Fruit fly (Drosophila melanogaster) whole organism, embryonic: Measurements from ENCODE around the gene Ask1.

Experiments
- Adf1 ChIP-seq: fragments of 200-800 bp; sonication (Bioruptor generic); IDR thresholded peaks from 2 replicates; pipeline ENCODE4 v1.3.6; 2022; ENCODE audit warnings: missing biosample characterization, missing genetic modification characterization
- Asciz ChIP-seq: fragments of 200-800 bp; sonication (Bioruptor generic); optimal IDR thresholded peaks from 2 replicates; lab custom pipeline; 2017; ENCODE audit warnings: missing biosample characterization, mild to moderate bottlenecking, missing genetic modification characterization, missing genetic modification reagents
- Atf-2 ChIP-seq: fragments of 200-800 bp; sonication (Bioruptor generic); optimal IDR thresholded peaks from 2 replicates; lab custom pipeline; 2016; ENCODE audit warnings: missing biosample characterization, missing genetic modification characterization
- CG12299 ChIP-seq: fragments of 200-800 bp; sonication (Bioruptor generic); optimal IDR thresholded peaks from 2 replicates; lab custom pipeline; 2018; ENCODE audit warnings: missing biosample characterization, mild to moderate bottlenecking, missing genetic modification characterization
- CG12942 ChIP-seq: fragments of 200-800 bp; sonication (Bioruptor generic); optimal IDR thresholded peaks from 3 replicates; lab custom pipeline; 2016; ENCODE audit warnings: missing biosample characterization, missing genetic modification characterization
- CG13123 ChIP-seq: fragments of 200-800 bp; sonication (Bioruptor generic); optimal IDR thresholded peaks from 2 replicates; lab custom pipeline; 2016; ENCODE audit warnings: missing biosample characterization, missing genetic modification characterization
- CG13775 ChIP-seq: fragments of 200-800 bp; sonication (Bioruptor generic); optimal IDR thresholded peaks from 3 replicates; lab custom pipeline; 2017; ENCODE audit warnings: missing biosample characterization, mild to moderate bottlenecking, missing genetic modification characterization
- CG15601 ChIP-seq: fragments of 200-800 bp; sonication (Bioruptor generic); optimal IDR thresholded peaks from 3 replicates; lab custom pipeline; 2019; ENCODE audit warnings: missing biosample characterization, mild to moderate bottlenecking, missing genetic modification characterization, moderate library complexity
- CG1647 ChIP-seq: fragments of 200-800 bp; sonication (Bioruptor generic); optimal IDR thresholded peaks from 3 replicates; lab custom pipeline; 2016; ENCODE audit warnings: missing biosample characterization, missing genetic modification characterization
- CG17612 ChIP-seq: fragments of 200-800 bp; sonication (Bioruptor generic); IDR thresholded peaks from 2 replicates; pipeline ENCODE4 v1.3.6; 2022; ENCODE audit warnings: missing biosample characterization, missing genetic modification characterization
- CG17829 ChIP-seq: fragments of 200-800 bp; optimal IDR thresholded peaks from 2 replicates; lab custom pipeline; 2019; ENCODE audit warnings: missing biosample characterization, mild to moderate bottlenecking, missing genetic modification characterization, moderate library complexity
- CG2129 ChIP-seq: fragments of 200-800 bp; sonication (Bioruptor generic); IDR thresholded peaks from 2 replicates; pipeline ENCODE4 v1.3.6; 2022; ENCODE audit warnings: missing biosample characterization, missing genetic modification characterization; ENCODE audit not compliant: partially characterized antibody
- CG30020 ChIP-seq: fragments of 200-800 bp; optimal IDR thresholded peaks from 2 replicates; lab custom pipeline; 2019; ENCODE audit warnings: missing biosample characterization, mild to moderate bottlenecking, missing genetic modification characterization, moderate library complexity
- CG30403 ChIP-seq: fragments of 200-800 bp; sonication (Bioruptor generic); optimal IDR thresholded peaks from 3 replicates; lab custom pipeline; 2016; ENCODE audit warnings: missing biosample characterization, missing genetic modification characterization
- CG32767 ChIP-seq: fragments of 200-800 bp; sonication (Bioruptor generic); IDR thresholded peaks from 2 replicates; pipeline ENCODE4 v1.3.6; 2022; ENCODE audit warnings: missing biosample characterization, missing genetic modification characterization
- CG3995 ChIP-seq: fragments of 200-800 bp; sonication (Bioruptor generic); optimal IDR thresholded peaks from 3 replicates; lab custom pipeline; 2016; ENCODE audit warnings: missing biosample characterization, missing genetic modification characterization
- CG4707 ChIP-seq: fragments of 200-800 bp; sonication (Bioruptor generic); optimal IDR thresholded peaks from 2 replicates; lab custom pipeline; 2018; ENCODE audit warnings: missing biosample characterization, mild to moderate bottlenecking, missing genetic modification characterization, moderate library complexity
- CG6791 ChIP-seq: fragments of 200-800 bp; sonication (Bioruptor generic); IDR thresholded peaks from 3 replicates; pipeline ENCODE4 v1.3.6; 2022; ENCODE audit warnings: missing biosample characterization, missing genetic modification characterization; ENCODE audit not compliant: partially characterized antibody
- CG7271 ChIP-seq: fragments of 200-800 bp; sonication (Bioruptor generic); optimal IDR thresholded peaks from 2 replicates; lab custom pipeline; 2018; ENCODE audit warnings: missing biosample characterization, mild to moderate bottlenecking, missing genetic modification characterization, moderate library complexity
- CG7839 ChIP-seq: fragments of 200-800 bp; sonication (Bioruptor generic); optimal IDR thresholded peaks from 3 replicates; lab custom pipeline; 2018; ENCODE audit warnings: missing biosample characterization, mild to moderate bottlenecking, missing genetic modification characterization, moderate library complexity
- CG9876 ChIP-seq: fragments of 200-800 bp; sonication (Bioruptor generic); optimal IDR thresholded peaks from 2 replicates; lab custom pipeline; 2016; ENCODE audit warnings: missing biosample characterization, missing genetic modification characterization
- CHES-1-like ChIP-seq: fragments of 200-800 bp; sonication (Bioruptor generic); optimal IDR thresholded peaks from 2 replicates; lab custom pipeline; 2016; ENCODE audit warnings: missing biosample characterization, missing genetic modification characterization
- Dp ChIP-seq: fragments of 200-800 bp; sonication (Bioruptor generic); optimal IDR thresholded peaks from 2 replicates; lab custom pipeline; 2018; ENCODE audit warnings: missing biosample characterization, mild to moderate bottlenecking, missing genetic modification characterization, moderate library complexity
- Dref ChIP-seq: fragments of 200-800 bp; sonication (Bioruptor generic); IDR thresholded peaks from 2 replicates; pipeline ENCODE4 v1.3.6; 2022; ENCODE audit warnings: missing biosample characterization, missing genetic modification characterization
- Hand ChIP-seq: fragments of 200-800 bp; sonication (Bioruptor generic); optimal IDR thresholded peaks from 2 replicates; lab custom pipeline; 2017; ENCODE audit warnings: mild to moderate bottlenecking, missing biosample characterization, missing genetic modification reagents, missing genetic modification characterization
- Hr51 ChIP-seq, 2 experiments: fragments of 200-800 bp; sonication (Bioruptor generic); optimal IDR thresholded peaks; 2 replicates in 1 of 2; 3 replicates in 1 of 2; lab custom pipeline; 2016 to 2018; ENCODE audit warnings: missing biosample characterization in 2 of 2, missing genetic modification characterization in 2 of 2, mild to moderate bottlenecking in 1 of 2, moderate library complexity in 1 of 2
- Lhr ChIP-seq: fragments of 200-800 bp; sonication (Bioruptor generic); optimal IDR thresholded peaks from 3 replicates; lab custom pipeline; 2017; ENCODE audit warnings: mild to moderate bottlenecking, missing biosample characterization, missing genetic modification reagents, missing genetic modification characterization
- Max ChIP-seq: fragments of 200-800 bp; sonication (Bioruptor generic); optimal IDR thresholded peaks from 2 replicates; lab custom pipeline; 2016; ENCODE audit warnings: missing biosample characterization, mild to moderate bottlenecking, missing genetic modification characterization
- Poxn ChIP-seq: fragments of 200-800 bp; sonication (Bioruptor generic); IDR thresholded peaks from 2 replicates; pipeline ENCODE4 v1.3.6; 2022; ENCODE audit warnings: missing biosample characterization, missing genetic modification characterization
- Ravus ChIP-seq: fragments of 200-800 bp; sonication (Bioruptor generic); IDR thresholded peaks from 2 replicates; pipeline ENCODE4 v1.3.6; 2022; ENCODE audit warnings: missing biosample characterization, missing genetic modification characterization
- Sox102F ChIP-seq: fragments of 200-800 bp; sonication (Bioruptor generic); optimal IDR thresholded peaks from 2 replicates; lab custom pipeline; 2018; ENCODE audit warnings: missing biosample characterization, mild to moderate bottlenecking, missing genetic modification characterization, moderate library complexity
- Xbp1 ChIP-seq: fragments of 200-800 bp; sonication (Bioruptor generic); optimal IDR thresholded peaks from 3 replicates; lab custom pipeline; 2016; ENCODE audit warnings: missing biosample characterization, mild to moderate bottlenecking, missing genetic modification characterization
- ash1 ChIP-seq: fragments of 200-800 bp; sonication (Bioruptor generic); optimal IDR thresholded peaks from 2 replicates; lab custom pipeline; 2018; ENCODE audit warnings: missing biosample characterization, mild to moderate bottlenecking, missing genetic modification characterization
- bab2 ChIP-seq: fragments of 200-800 bp; sonication (Bioruptor generic); optimal IDR thresholded peaks from 2 replicates; lab custom pipeline; 2016; ENCODE audit warnings: missing biosample characterization, missing genetic modification characterization
- bigmax ChIP-seq: fragments of 200-800 bp; sonication (Bioruptor generic); optimal IDR thresholded peaks from 2 replicates; lab custom pipeline; 2018; ENCODE audit warnings: missing biosample characterization, mild to moderate bottlenecking, missing genetic modification characterization
- crp ChIP-seq, 2 experiments: fragments of 200-800 bp; sonication (Bioruptor generic); optimal IDR thresholded peaks; 2 replicates in 1 of 2; 3 replicates in 1 of 2; lab custom pipeline; 2017; ENCODE audit warnings: missing biosample characterization in 2 of 2, missing genetic modification characterization in 2 of 2, mild to moderate bottlenecking in 1 of 2, moderate library complexity in 1 of 2
- dysf ChIP-seq: fragments of 200-800 bp; sonication (Bioruptor generic); IDR thresholded peaks from 3 replicates; pipeline ENCODE4 v1.3.6; 2022; ENCODE audit warnings: missing biosample characterization, missing genetic modification characterization
- ftz-f1 ChIP-seq: fragments of 200-800 bp; sonication (Bioruptor generic); optimal IDR thresholded peaks from 2 replicates; lab custom pipeline; 2016; ENCODE audit warnings: missing biosample characterization, missing genetic modification characterization
- gce ChIP-seq: fragments of 200-800 bp; sonication (Bioruptor generic); IDR thresholded peaks from 3 replicates; pipeline ENCODE4 v1.3.6; 2022; ENCODE audit warnings: missing biosample characterization, missing genetic modification characterization
- lola ChIP-seq, 3 experiments: fragments of >200 bp in 2 of 3; fragments of 200-800 bp in 1 of 3; sonication (Bioruptor generic) in 1 of 3; optimal IDR thresholded peaks; 2 replicates each; lab custom pipeline; 2017 to 2019; ENCODE audit warnings: missing biosample characterization in 3 of 3, missing genetic modification characterization in 3 of 3, mild to moderate bottlenecking in 1 of 3, moderate library complexity in 1 of 3
- mirr ChIP-seq: fragments of 200-800 bp; sonication (Bioruptor generic); optimal IDR thresholded peaks from 3 replicates; lab custom pipeline; 2018; ENCODE audit warnings: missing biosample characterization, mild to moderate bottlenecking, missing genetic modification characterization
- nerfin-1 ChIP-seq: fragments of 200-800 bp; sonication (Bioruptor generic); optimal IDR thresholded peaks from 3 replicates; lab custom pipeline; 2019; ENCODE audit warnings: missing biosample characterization, mild to moderate bottlenecking, missing genetic modification characterization, moderate library complexity
- odd ChIP-seq: fragments of 200-800 bp; sonication (Bioruptor generic); optimal IDR thresholded peaks from 2 replicates; lab custom pipeline; 2017; ENCODE audit warnings: missing biosample characterization, mild to moderate bottlenecking, missing genetic modification characterization
- repo ChIP-seq: fragments of 200-800 bp; sonication (Bioruptor generic); optimal IDR thresholded peaks from 2 replicates; lab custom pipeline; 2016; ENCODE audit warnings: missing biosample characterization, missing genetic modification characterization
- ro ChIP-seq: fragments of 200-800 bp; sonication (Bioruptor generic); IDR thresholded peaks from 2 replicates; pipeline ENCODE4 v1.3.6; 2022; ENCODE audit warnings: missing biosample characterization, missing genetic modification characterization
- sc ChIP-seq, 3 experiments: fragments of >200 bp in 2 of 3; fragments of 200-800 bp in 1 of 3; sonication (Bioruptor generic) in 1 of 3; optimal IDR thresholded peaks; 2 replicates in 2 of 3; 3 replicates in 1 of 3; lab custom pipeline; 2017; ENCODE audit warnings: mild to moderate bottlenecking in 1 of 3, missing biosample characterization in 1 of 3, missing genetic modification characterization in 1 of 3, missing genetic modification reagents in 1 of 3
- seq ChIP-seq: fragments of 200-800 bp; sonication (Bioruptor generic); IDR thresholded peaks from 2 replicates; pipeline ENCODE4 v1.3.6; 2022; ENCODE audit warnings: missing biosample characterization, missing genetic modification characterization
- slp2 ChIP-seq: fragments of 200-800 bp; sonication (Bioruptor generic); optimal IDR thresholded peaks from 2 replicates; lab custom pipeline; 2016; ENCODE audit warnings: missing biosample characterization, missing genetic modification characterization
- usp ChIP-seq: fragments of >200 bp; optimal IDR thresholded peaks from 2 replicates; lab custom pipeline; 2017; ENCODE audit warnings: missing biosample characterization, missing genetic modification characterization
- vfl ChIP-seq: fragments of 200-800 bp; sonication (Bioruptor generic); optimal IDR thresholded peaks from 2 replicates; lab custom pipeline; 2016; ENCODE audit warnings: missing biosample characterization, missing genetic modification characterization

Gene Ask1

DNA sequence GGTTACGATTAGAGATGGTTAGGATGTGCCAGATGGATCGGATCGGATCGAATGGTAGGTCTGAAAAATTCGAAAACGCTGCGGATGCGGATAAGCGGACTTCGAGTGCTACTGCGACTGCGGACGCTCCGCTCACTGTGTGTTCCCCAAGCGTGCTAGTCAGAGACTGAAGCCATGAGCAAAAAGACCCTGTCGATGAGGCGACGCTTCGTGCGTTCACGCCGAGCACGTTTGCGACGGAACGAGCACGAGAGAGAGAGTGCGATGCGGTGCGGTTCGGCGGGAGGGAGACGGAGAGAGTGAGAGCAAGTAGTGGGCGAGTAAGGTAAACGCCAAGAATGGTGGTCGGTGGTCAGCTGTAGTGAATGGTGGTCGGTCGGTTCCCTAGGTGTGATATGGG lies 42.8 kb upstream of the Ask1 start, which contains the start of gene bnl (continued):
- TF ChIP-seq lola (GFP tag; optimal IDR thresholded peaks at IDR 0.05; lab: Kevin White, UChicago) = no peak
- TF ChIP-seq Sox102F = no peak
- TF ChIP-seq CG13775 = peak; percentile 99
- TF ChIP-seq CHES-1-like (GFP tag; lab: Kevin White, UChicago) = peak; percentile 36
- peak in 1 of 2 experiments; percentile 60 for TF ChIP-seq crp (GFP tag; optimal IDR thresholded peaks at IDR 0.05; lab: Kevin White, UChicago)
- TF ChIP-seq CG2129 (GFP tag; lab: Robert Waterston, UW) = no peak
- TF ChIP-seq usp (GFP tag; lab: Kevin White, UChicago) = no peak
- peak; percentile 77 for TF ChIP-seq ash1 (GFP tag; lab: Kevin White, UChicago)
- peak; percentile 23 for TF ChIP-seq slp2 (GFP tag; lab: Kevin White, UChicago)
- no peak for TF ChIP-seq CG17612 (GFP tag; lab: Robert Waterston, UW)
- peak; percentile 6 for TF ChIP-seq Hand (GFP tag; lab: Kevin White, UChicago)
- peak; percentile 34 for TF ChIP-seq nerfin-1
- peak; percentile 73 for TF ChIP-seq CG6791
- TF ChIP-seq CG13123 (GFP tag; lab: Kevin White, UChicago) = no peak
- TF ChIP-seq CG12942 = no peak
- TF ChIP-seq CG17829 (tag; lab: Kevin White, UChicago) = peak; percentile 67
- TF ChIP-seq Dref = no peak
- TF ChIP-seq bab2 (GFP tag; lab: Kevin White, UChicago) = no peak
- peak; percentile 66; the same call in 1 of the 2 replicates for TF ChIP-seq CG32767 (GFP tag; lab: Robert Waterston, UW)
- peak; percentile 81 for TF ChIP-seq ftz-f1
- peak; percentile 6 for TF ChIP-seq Asciz (GFP tag; lab: Kevin White, UChicago)
- peak; percentile 64 for TF ChIP-seq odd (GFP tag; lab: Kevin White, UChicago)
- TF ChIP-seq CG1647 (GFP tag; lab: Kevin White, UChicago) = peak; percentile 50
- TF ChIP-seq seq (GFP tag; lab: Robert Waterston, UW) = peak; percentile 41; the same call in 1 of the 2 replicates
- TF ChIP-seq bigmax (GFP tag; lab: Kevin White, UChicago) = peak; percentile 42
- peak; percentile 50 for TF ChIP-seq CG9876 (GFP tag; lab: Kevin White, UChicago)
- TF ChIP-seq Max (GFP tag; lab: Kevin White, UChicago) = no peak
- no peak for TF ChIP-seq Poxn (GFP tag; lab: Robert Waterston, UW)
- no peak for TF ChIP-seq CG3995 (GFP tag; lab: Kevin White, UChicago)
- peak; percentile 38 for TF ChIP-seq CG4707 (GFP tag; lab: Kevin White, UChicago)
- TF ChIP-seq Atf-2 = peak; percentile 31
- TF ChIP-seq Xbp1 = peak; percentile 16
- TF ChIP-seq sc (optimal IDR thresholded peaks at IDR 0.05; lab: Kevin White, UChicago) = no peak
- no peak for TF ChIP-seq sc (GFP tag; optimal IDR thresholded peaks at IDR 0.05; lab: Kevin White, UChicago)
- 0 out of 3 replicates have a peak, but pooled peaks have one; percentile 62 for TF ChIP-seq gce (GFP tag; lab: Robert Waterston, UW)
- peak; percentile 49 for TF ChIP-seq CG12299 (tag; lab: Kevin White, UChicago)
- no peak for TF ChIP-seq CG30020 (tag; lab: Kevin White, UChicago)
- peak; percentile 2 for TF ChIP-seq CG15601 (tag; lab: Kevin White, UChicago)
- TF ChIP-seq Adf1 = peak; percentile 69
- TF ChIP-seq mirr (GFP tag; lab: Kevin White, UChicago) = peak; percentile 83
- TF ChIP-seq Dp (GFP tag; lab: Kevin White, UChicago) = no peak
- no peak for TF ChIP-seq Ravus
- peak; percentile 44 for TF ChIP-seq repo (GFP tag; lab: Kevin White, UChicago)
- TF ChIP-seq Lhr (GFP tag; lab: Kevin White, UChicago) = no peak
- peak in 1 of 2 experiments; percentile 11 for TF ChIP-seq Hr51 (GFP tag; optimal IDR thresholded peaks at IDR 0.05; lab: Kevin White, UChicago)
- TF ChIP-seq CG7839 (tag; lab: Kevin White, UChicago) = no peak
- TF ChIP-seq CG30403 (GFP tag; lab: Kevin White, UChicago) = no peak
- no peak for TF ChIP-seq CG7271 (tag; lab: Kevin White, UChicago)
- peak; percentile 32 for TF ChIP-seq vfl (GFP tag; lab: Kevin White, UChicago)
- TF ChIP-seq ro (GFP tag; lab: Robert Waterston, UW) = no peak
- TF ChIP-seq dysf (GFP tag; lab: Robert Waterston, UW) = peak; percentile 46; the same call in 1 of the 3 replicates
